Fruit fly (Drosophila melanogaster): ENCODE results near the gene Orp8.

DNA sequence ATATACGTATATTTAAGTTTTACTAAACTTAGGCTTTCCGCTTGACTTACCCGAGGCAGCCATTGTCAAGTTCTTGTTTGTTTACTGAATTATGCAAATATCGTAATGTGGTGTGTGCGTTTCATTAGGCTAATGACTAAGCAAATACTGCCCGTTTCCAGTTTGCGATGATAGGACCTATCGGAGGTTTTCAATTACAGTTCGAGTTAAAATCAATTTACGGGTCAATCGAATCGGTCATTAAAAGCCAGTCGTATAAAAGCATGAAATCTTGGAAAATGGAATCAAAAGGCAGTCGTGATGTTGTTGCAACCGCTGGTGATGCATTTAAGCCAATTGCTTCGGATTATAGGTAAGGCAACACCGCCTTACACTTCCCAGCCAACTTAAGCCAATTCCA, 29.5 kb downstream of the Orp8 start, which contains the start of gene Ir92a:
- TF ChIP-seq CG8478 (optimal IDR thresholded peaks at IDR 0.05) (no peak), pan (optimal IDR thresholded peaks at IDR 0.05) (no peak)
